Fruit fly (Drosophila melanogaster): ENCODE data around the gene spidey.
A peak's percentile ranks its signal among the peaks of the same experiment; 100 is the strongest.

The spidey gene

dm6 chrX:7938482-7938804 is 29.7 kb downstream of the spidey start:
- TF ChIP-seq Snoo (tag; optimal IDR thresholded peaks at IDR 0.05) (no peak), Pif1B (GFP tag; optimal IDR thresholded peaks at IDR 0.05) (no peak), CG12605 (GFP tag; IDR thresholded peaks at IDR 0.05) (no peak), CG8301 (tag; optimal IDR thresholded peaks at IDR 0.05) (no peak), CG9948 (tag; optimal IDR thresholded peaks at IDR 0.05) (no peak)

- TF ChIP-seq fd96Ca (GFP tag; IDR thresholded peaks at IDR 0.05) = no peak
- no peak for TF ChIP-seq CG8301 (tag; optimal IDR thresholded peaks at IDR 0.05)
- no peak for TF ChIP-seq CG34367 (tag; optimal IDR thresholded peaks at IDR 0.05)
- TF ChIP-seq CG13204 (GFP tag; optimal IDR thresholded peaks at IDR 0.05) = peak; percentile 9
- TF ChIP-seq CG15710 (tag; optimal IDR thresholded peaks at IDR 0.05) = no peak
- TF ChIP-seq CG14655 (GFP tag; optimal IDR thresholded peaks at IDR 0.05) = no peak
- TF ChIP-seq rn (GFP tag; IDR thresholded peaks at IDR 0.05) = no peak
- no peak for TF ChIP-seq Snoo (tag; optimal IDR thresholded peaks at IDR 0.05)
Observed at dm6 chrX:7944151-7944713, 35.5 kb downstream of the spidey start.

dm6 chrX:7944772-7945722 is 36.3 kb downstream of the spidey start:
- peak; percentile 52 for TF ChIP-seq CG15710 (tag; optimal IDR thresholded peaks at IDR 0.05)
- peak; percentile 60 for TF ChIP-seq Pif1A (GFP tag; optimal IDR thresholded peaks at IDR 0.05)
- TF ChIP-seq CG8159 (tag; optimal IDR thresholded peaks at IDR 0.05) = peak; percentile 55
- peak; percentile 65 for TF ChIP-seq CG8301 (tag; optimal IDR thresholded peaks at IDR 0.05)
- TF ChIP-seq EcR (GFP tag; optimal IDR thresholded peaks at IDR 0.05) = peak; percentile 46
- peak; percentile 72 for TF ChIP-seq CG14655 (GFP tag; optimal IDR thresholded peaks at IDR 0.05)
- TF ChIP-seq CG10348 (GFP tag; IDR thresholded peaks at IDR 0.05) = peak; percentile 50; the same call in 1 of the 2 replicates
- no peak for TF ChIP-seq CG13204 (GFP tag; optimal IDR thresholded peaks at IDR 0.05)
- no peak for TF ChIP-seq rn (GFP tag; IDR thresholded peaks at IDR 0.05)
- TF ChIP-seq CG34367 (tag; optimal IDR thresholded peaks at IDR 0.05) = peak; percentile 17
- peak; percentile 73; the same call in 2 of the 3 replicates for TF ChIP-seq fd96Ca (GFP tag; IDR thresholded peaks at IDR 0.05)
- TF ChIP-seq Pif1B (GFP tag; optimal IDR thresholded peaks at IDR 0.05) = peak; percentile 28
- TF ChIP-seq CG9948 (tag; optimal IDR thresholded peaks at IDR 0.05) = peak; percentile 57
- TF ChIP-seq D1 (tag; optimal IDR thresholded peaks at IDR 0.05) = no peak
- TF ChIP-seq Snoo (tag; optimal IDR thresholded peaks at IDR 0.05) = peak; percentile 60
- peak; percentile 38 for TF ChIP-seq CG17806 (tag; optimal IDR thresholded peaks at IDR 0.05)
- peak; percentile 30; the same call in 1 of the 2 replicates for TF ChIP-seq CG32121 (GFP tag; IDR thresholded peaks at IDR 0.05)
- TF ChIP-seq Ets98B (GFP tag; IDR thresholded peaks at IDR 0.05) = peak; percentile 28
- TF ChIP-seq CG12605 (GFP tag; IDR thresholded peaks at IDR 0.05) = no peak; the same call in none of the 2 replicates
- no peak for TF ChIP-seq gl (tag; optimal IDR thresholded peaks at IDR 0.05)
- peak; percentile 76 for TF ChIP-seq CG4496 (GFP tag; IDR thresholded peaks at IDR 0.05)

dm6 chrX:7946858-7947313 is 38.2 kb downstream of the spidey start, which contains the start of gene orion:
orion (minus strand) TSS chrX:7946908.
- peak; percentile 93 for TF ChIP-seq gl (tag; optimal IDR thresholded peaks at IDR 0.05)
- TF ChIP-seq rn (GFP tag; IDR thresholded peaks at IDR 0.05) = peak; percentile 42; the same call in 1 of the 2 replicates
- TF ChIP-seq D1 (tag; optimal IDR thresholded peaks at IDR 0.05) = no peak
- peak; percentile 79 for TF ChIP-seq Pif1B (GFP tag; optimal IDR thresholded peaks at IDR 0.05)
- peak; percentile 48 for TF ChIP-seq Snoo (tag; optimal IDR thresholded peaks at IDR 0.05)
- peak; percentile 71 for TF ChIP-seq fd96Ca (GFP tag; IDR thresholded peaks at IDR 0.05)
- peak; percentile 85 for TF ChIP-seq EcR (GFP tag; optimal IDR thresholded peaks at IDR 0.05)
- no peak for TF ChIP-seq CG14655 (GFP tag; optimal IDR thresholded peaks at IDR 0.05)
- peak; percentile 67 for TF ChIP-seq CG8159 (tag; optimal IDR thresholded peaks at IDR 0.05)
- no peak for TF ChIP-seq CG10348 (GFP tag; IDR thresholded peaks at IDR 0.05)
- peak; percentile 53 for TF ChIP-seq CG17806 (tag; optimal IDR thresholded peaks at IDR 0.05)
- no peak for TF ChIP-seq CG8301 (tag; optimal IDR thresholded peaks at IDR 0.05)
- TF ChIP-seq Pif1A (GFP tag; optimal IDR thresholded peaks at IDR 0.05) = peak; percentile 81
- TF ChIP-seq CG12605 (GFP tag; IDR thresholded peaks at IDR 0.05) = peak; percentile 78
- TF ChIP-seq CG4496 (GFP tag; IDR thresholded peaks at IDR 0.05) = peak; percentile 92
- peak; percentile 91 for TF ChIP-seq CG13204 (GFP tag; optimal IDR thresholded peaks at IDR 0.05)
- TF ChIP-seq CG34367 (tag; optimal IDR thresholded peaks at IDR 0.05) = peak; percentile 76
- peak; percentile 38 for TF ChIP-seq CG9948 (tag; optimal IDR thresholded peaks at IDR 0.05)
- peak; percentile 62; the same call in 1 of the 2 replicates for TF ChIP-seq CG32121 (GFP tag; IDR thresholded peaks at IDR 0.05)
- peak; percentile 76 for TF ChIP-seq Ets98B (GFP tag; IDR thresholded peaks at IDR 0.05)
- peak; percentile 73 for TF ChIP-seq CG15710 (tag; optimal IDR thresholded peaks at IDR 0.05)

dm6 chrX:7955890-7956289 is 47.2 kb downstream of the spidey start, which contains the start of the genes CG15332 and CG15330:
CG15332 (minus strand) TSS chrX:7955990.
CG15330 (plus strand) TSS chrX:7956064.
- TF ChIP-seq CG8301 (tag; optimal IDR thresholded peaks at IDR 0.05) (no peak), CG8159 (tag; optimal IDR thresholded peaks at IDR 0.05) (no peak), gl (tag; optimal IDR thresholded peaks at IDR 0.05) (no peak), CG10348 (GFP tag; IDR thresholded peaks at IDR 0.05) (no peak), fd96Ca (GFP tag; IDR thresholded peaks at IDR 0.05) (no peak), Pif1A (GFP tag; optimal IDR thresholded peaks at IDR 0.05) (no peak), Ets98B (GFP tag; IDR thresholded peaks at IDR 0.05) (no peak), CG32121 (GFP tag; IDR thresholded peaks at IDR 0.05) (no peak), CG9948 (tag; optimal IDR thresholded peaks at IDR 0.05) (no peak), CG13204 (GFP tag; optimal IDR thresholded peaks at IDR 0.05) (no peak), CG17806 (tag; optimal IDR thresholded peaks at IDR 0.05) (no peak), D1 (tag; optimal IDR thresholded peaks at IDR 0.05) (no peak), EcR (GFP tag; optimal IDR thresholded peaks at IDR 0.05) (no peak), Snoo (tag; optimal IDR thresholded peaks at IDR 0.05) (no peak), rn (GFP tag; IDR thresholded peaks at IDR 0.05) (no peak)

Measured in whole organism, pupa.